Worm (Caenorhabditis elegans): ENCODE data around the gene srz-90.

srz-90 gene

DNA sequence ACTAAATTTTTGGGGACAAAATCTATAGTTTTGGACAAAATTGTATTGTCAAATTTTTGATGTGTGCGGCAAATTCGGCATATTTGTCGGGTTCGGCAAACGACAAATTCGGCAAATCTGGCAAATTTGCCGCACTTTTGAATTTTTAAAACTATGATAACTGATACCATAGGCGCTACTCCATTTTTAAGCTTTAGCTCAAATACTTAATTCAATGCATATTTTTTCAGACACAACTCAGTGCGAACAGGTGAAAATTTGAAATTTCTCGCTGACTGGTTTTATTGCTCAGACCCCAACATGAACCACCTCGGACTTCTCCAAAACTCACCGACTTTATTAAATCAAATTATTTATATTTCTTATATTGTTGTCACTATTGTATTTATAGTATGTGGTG, 12.5 kb downstream of the srz-90 start, which contains the start of gene srz-25:
TSS of gene srz-25 (plus strand) at position 301 of the 400 bp plus-strand sequence.
- TF ChIP-seq unc-39 (tag; optimal IDR thresholded peaks at IDR 0.05) (no peak), flh-1 (GFP tag; optimal IDR thresholded peaks at IDR 0.05) (no peak), sem-2 (GFP tag; optimal IDR thresholded peaks at IDR 0.05) (no peak), snpc-4 (tag; optimal IDR thresholded peaks at IDR 0.05) (no peak), unc-62 (GFP tag; optimal IDR thresholded peaks at IDR 0.05) (no peak), mab-5 (tag; optimal IDR thresholded peaks at IDR 0.05) (no peak), tbx-8 (GFP tag; optimal IDR thresholded peaks at IDR 0.05) (no peak), ztf-11 (tag; optimal IDR thresholded peaks at IDR 0.05) (no peak), lsy-2 (tag; optimal IDR thresholded peaks at IDR 0.05) (no peak), elt-1 (tag; optimal IDR thresholded peaks at IDR 0.05; ENCODE audit: borderline replicate concordance, insufficient read depth) (no peak), nhr-237 (tag; optimal IDR thresholded peaks at IDR 0.05) (no peak), pha-4 (tag; optimal IDR thresholded peaks at IDR 0.05) (no peak), sptf-1 (tag; optimal IDR thresholded peaks at IDR 0.05) (no peak), mls-2 (tag; optimal IDR thresholded peaks at IDR 0.05) (no peak)

DNA sequence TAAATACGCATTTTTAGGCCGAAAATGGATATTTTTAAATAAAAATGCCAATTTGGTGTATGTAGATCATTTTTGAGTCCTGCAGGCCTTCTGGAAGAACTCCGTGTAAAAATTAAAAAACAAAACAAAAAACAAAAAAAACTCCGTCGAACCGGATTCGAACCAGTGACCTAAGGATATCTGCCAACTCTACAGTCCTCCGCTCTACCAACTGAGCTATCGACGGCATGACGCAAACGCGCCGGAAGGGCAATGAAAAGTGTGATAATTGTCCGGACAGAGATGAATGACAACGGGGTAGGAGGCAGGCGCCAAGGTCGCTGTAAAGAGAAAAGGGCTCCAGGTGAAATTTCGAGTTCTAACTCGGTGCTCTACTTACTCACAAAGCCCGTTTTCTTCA, 14.5 kb downstream of the srz-90 start:
- TF ChIP-seq tbx-8 (GFP tag; optimal IDR thresholded peaks at IDR 0.05) (no peak), sptf-1 (tag; optimal IDR thresholded peaks at IDR 0.05) (no peak), drap-1 (GFP tag; optimal IDR thresholded peaks at IDR 0.05) (peak; percentile 10)

DNA sequence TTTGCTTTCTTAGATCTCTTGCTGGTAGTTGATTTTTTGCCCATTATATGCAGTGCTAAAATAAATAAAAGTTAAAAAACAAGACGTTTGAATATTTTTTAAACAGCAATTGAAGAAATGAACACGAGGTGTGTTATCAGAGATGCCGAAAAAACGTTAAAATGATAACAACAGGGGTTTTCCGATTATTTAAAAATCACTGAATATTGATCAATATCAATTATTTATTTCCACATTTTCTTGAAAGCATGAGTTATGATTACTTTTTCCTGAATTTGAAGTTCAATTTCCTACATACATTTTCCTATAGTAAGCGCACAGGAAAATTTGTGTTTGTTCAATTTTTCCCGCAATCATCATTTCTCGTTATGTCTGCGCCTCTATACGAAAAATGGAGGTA, 19.1 kb downstream of the srz-90 start:
- TF ChIP-seq pha-4 (tag; optimal IDR thresholded peaks at IDR 0.05) (no peak), ces-1 (GFP tag; optimal IDR thresholded peaks at IDR 0.05) (no peak), lin-13 (tag; optimal IDR thresholded peaks at IDR 0.05) (no peak), flh-1 (GFP tag; optimal IDR thresholded peaks at IDR 0.05) (no peak), mep-1 (tag; optimal IDR thresholded peaks at IDR 0.05) (no peak), ceh-39 (tag; optimal IDR thresholded peaks at IDR 0.05) (no peak), bed-3 (GFP tag; optimal IDR thresholded peaks at IDR 0.05) (no peak)

DNA sequence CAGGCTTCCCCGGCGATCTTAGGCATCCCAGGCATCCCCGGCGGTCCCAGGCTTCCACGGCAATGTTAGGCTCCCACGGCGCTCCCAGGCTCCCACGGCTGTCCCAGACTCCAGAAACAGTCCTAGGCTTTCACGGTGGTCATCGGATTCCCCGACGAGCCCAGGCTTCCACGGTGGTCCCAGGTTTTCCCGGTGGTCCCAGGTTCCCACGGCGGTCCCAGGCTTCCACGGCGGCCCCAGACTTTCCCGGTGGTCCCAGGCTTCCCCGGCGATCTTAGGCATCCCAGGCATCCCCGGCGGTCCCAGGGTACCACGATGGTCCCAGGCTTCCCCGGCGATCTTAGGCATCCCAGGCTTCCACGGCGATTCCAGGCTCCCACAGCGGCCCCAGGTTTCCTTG, 20.8 kb downstream of the srz-90 start:
- no peak for TF ChIP-seq lsy-2 (tag; optimal IDR thresholded peaks at IDR 0.05)
- no peak for TF ChIP-seq bed-3 (GFP tag; optimal IDR thresholded peaks at IDR 0.05)
- no peak for TF ChIP-seq unc-62 (GFP tag; optimal IDR thresholded peaks at IDR 0.05)
- no peak for TF ChIP-seq flh-1 (GFP tag; optimal IDR thresholded peaks at IDR 0.05)
- no peak for TF ChIP-seq unc-39 (tag; optimal IDR thresholded peaks at IDR 0.05)
- TF ChIP-seq hlh-1 (tag; optimal IDR thresholded peaks at IDR 0.05), result no peak
- no peak for TF ChIP-seq nhr-2 (tag; optimal IDR thresholded peaks at IDR 0.05)
- no peak for TF ChIP-seq elt-1 (tag; optimal IDR thresholded peaks at IDR 0.05; ENCODE audit: borderline replicate concordance, insufficient read depth)
- TF ChIP-seq nhr-12 (tag; optimal IDR thresholded peaks at IDR 0.05), result no peak

DNA sequence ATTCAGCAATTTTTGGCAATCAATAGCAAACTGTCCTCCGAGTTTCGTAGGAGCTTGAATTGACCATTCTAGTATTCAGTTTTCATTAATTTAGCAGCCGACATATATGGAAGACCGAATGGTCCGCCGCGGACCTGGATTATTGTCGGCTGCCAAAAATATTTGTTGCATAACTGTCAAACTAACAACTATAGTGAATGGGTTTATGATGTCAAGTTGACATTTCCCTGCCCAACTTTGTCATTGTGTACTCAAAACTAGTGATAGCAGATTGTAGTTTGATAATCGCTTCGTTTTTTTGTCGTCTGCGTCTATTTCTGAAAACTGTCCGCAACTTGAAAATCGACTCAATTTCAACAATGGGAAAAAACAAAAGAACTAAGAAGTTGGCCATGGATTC, 21.5 kb downstream of the srz-90 start, which contains the start of gene fbxa-176:
TSS of gene fbxa-176 (plus strand) at position 314 of the 400 bp plus-strand sequence.
- TF ChIP-seq sptf-1 (tag; optimal IDR thresholded peaks at IDR 0.05) (no peak), blmp-1 (tag; optimal IDR thresholded peaks at IDR 0.05) (no peak), ceh-43 (GFP tag; optimal IDR thresholded peaks at IDR 0.05) (no peak), elt-1 (tag; optimal IDR thresholded peaks at IDR 0.05; ENCODE audit: borderline replicate concordance, insufficient read depth) (no peak), tbx-8 (GFP tag; optimal IDR thresholded peaks at IDR 0.05) (no peak), M03D4.4 (tag; optimal IDR thresholded peaks at IDR 0.05) (no peak), mls-2 (tag; optimal IDR thresholded peaks at IDR 0.05) (no peak), nhr-2 (tag; optimal IDR thresholded peaks at IDR 0.05) (no peak)

DNA sequence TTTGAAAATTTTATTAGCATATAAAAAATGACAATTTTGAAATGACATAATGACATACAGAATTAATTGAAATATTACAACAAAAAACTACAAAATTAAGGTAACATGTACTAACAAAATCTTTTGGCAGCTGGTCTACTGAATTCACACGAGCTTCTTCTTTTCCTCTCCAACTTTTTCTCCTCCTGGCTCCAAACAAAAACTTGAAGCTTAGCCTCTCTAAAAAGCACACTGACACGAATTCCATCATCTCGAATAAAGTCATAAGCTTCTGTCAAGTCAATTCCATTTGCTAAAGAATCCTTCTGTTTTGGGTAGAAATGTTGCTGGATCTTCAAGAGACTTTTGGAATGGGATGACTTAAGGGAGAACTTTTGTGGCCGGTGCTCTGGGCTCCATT, 23.6 kb downstream of the srz-90 start:
- TF ChIP-seq unc-39 (tag; optimal IDR thresholded peaks at IDR 0.05), result no peak
- no peak for TF ChIP-seq mab-5 (tag; optimal IDR thresholded peaks at IDR 0.05)
- TF ChIP-seq lin-13 (tag; optimal IDR thresholded peaks at IDR 0.05), result no peak
- no peak for TF ChIP-seq ceh-39 (tag; optimal IDR thresholded peaks at IDR 0.05)
- no peak for TF ChIP-seq mls-2 (tag; optimal IDR thresholded peaks at IDR 0.05)
- TF ChIP-seq tbx-8 (GFP tag; optimal IDR thresholded peaks at IDR 0.05), result no peak
- TF ChIP-seq drap-1 (GFP tag; optimal IDR thresholded peaks at IDR 0.05), result no peak
- no peak for TF ChIP-seq ham-2 (GFP tag; optimal IDR thresholded peaks at IDR 0.05)
- no peak for TF ChIP-seq pha-4 (tag; optimal IDR thresholded peaks at IDR 0.05)
- no peak for TF ChIP-seq ceh-83 (GFP tag; optimal IDR thresholded peaks at IDR 0.05)
- no peak for TF ChIP-seq nhr-237 (tag; optimal IDR thresholded peaks at IDR 0.05)

Data from whole organism, mixed stage, embryonic.